Worm (Caenorhabditis elegans) whole organism, late embryonic: ENCODE measurements around the gene inf-1.

ENCODE experiments used
- ama-1 ChIP-seq: fragments of 150-350 bp; optimal IDR thresholded peaks from 2 replicates; lab custom pipeline; 2014
- che-1 ChIP-seq: sonication (generic microtip); optimal IDR thresholded peaks from 2 replicates; lab custom pipeline; 2016; ENCODE audit warnings: mild to moderate bottlenecking, missing genetic modification characterization, missing compliant biosample characterization
- ets-4 ChIP-seq: sonication (generic microtip); optimal IDR thresholded peaks from 2 replicates; lab custom pipeline; 2016; ENCODE audit warnings: missing genetic modification characterization, missing compliant biosample characterization
- lim-6 ChIP-seq: sonication (generic microtip); optimal IDR thresholded peaks from 2 replicates; lab custom pipeline; 2016; ENCODE audit warnings: missing genetic modification characterization, missing compliant biosample characterization
- rnt-1 ChIP-seq: sonication (generic microtip); optimal IDR thresholded peaks from 2 replicates; lab custom pipeline; 2016; ENCODE audit warnings: missing genetic modification characterization, missing compliant biosample characterization
- tbx-2 ChIP-seq: sonication (generic microtip); optimal IDR thresholded peaks from 2 replicates; lab custom pipeline; 2016; ENCODE audit warnings: missing genetic modification characterization, missing compliant biosample characterization

- TF ChIP-seq tbx-2 (tag; lab: Kevin White, UChicago): no peak
- TF ChIP-seq ama-1: no peak
- no peak for TF ChIP-seq lim-6 (tag; lab: Kevin White, UChicago)
- TF ChIP-seq che-1 (tag; lab: Kevin White, UChicago): no peak
- no peak for TF ChIP-seq rnt-1 (tag; lab: Kevin White, UChicago)
- no peak for TF ChIP-seq ets-4 (tag; lab: Kevin White, UChicago)
Observed at ce11 chrIII:6969090-6969489, 39.2 kb downstream of the inf-1 start, which contains the start of gene F31E3.12.
